Worm (Caenorhabditis elegans) whole organism, mixed stage, embryonic: ENCODE measurements around the gene F53G2.3.

Source experiments
- blmp-1 ChIP-seq: fragments of 150-350 bp; optimal IDR thresholded peaks from 2 replicates; lab custom pipeline; 2014; ENCODE audit warnings: missing biosample characterization, missing genetic modification characterization
- ceh-43 ChIP-seq: fragments of 200-800 bp; sonication (Bioruptor generic); optimal IDR thresholded peaks from 2 replicates; lab custom pipeline; 2018; ENCODE audit warnings: mild to moderate bottlenecking, missing genetic modification characterization, moderate library complexity, missing compliant biosample characterization
- elt-3 ChIP-seq: fragments of 150-350 bp; optimal IDR thresholded peaks from 2 replicates; lab custom pipeline; 2014; ENCODE audit warnings: missing biosample characterization, missing genetic modification characterization
- lin-32 ChIP-seq: fragments of 200-800 bp; sonication (Bioruptor generic); optimal IDR thresholded peaks from 2 replicates; lab custom pipeline; 2018; ENCODE audit warnings: mild to moderate bottlenecking, missing genetic modification characterization, missing compliant biosample characterization
- nhr-237 ChIP-seq: fragments of 150-350 bp; optimal IDR thresholded peaks from 2 replicates; lab custom pipeline; 2014; ENCODE audit warnings: missing biosample characterization, missing genetic modification characterization
- nhr-76 ChIP-seq: sonication (generic microtip); optimal IDR thresholded peaks from 2 replicates; lab custom pipeline; 2017; ENCODE audit warnings: missing biosample characterization, missing genetic modification characterization
- snpc-4 ChIP-seq: fragments of 150-350 bp; optimal IDR thresholded peaks from 2 replicates; lab custom pipeline; 2014; ENCODE audit warnings: missing biosample characterization, missing genetic modification characterization
- tbx-8 ChIP-seq: fragments of 200-800 bp; sonication (Bioruptor generic); optimal IDR thresholded peaks from 2 replicates; lab custom pipeline; 2018; ENCODE audit warnings: mild to moderate bottlenecking, missing genetic modification characterization, moderate library complexity, missing compliant biosample characterization
- unc-39 ChIP-seq: fragments of 150-350 bp; optimal IDR thresholded peaks from 2 replicates; lab custom pipeline; 2014; ENCODE audit warnings: missing biosample characterization, missing genetic modification characterization
- ztf-11 ChIP-seq: fragments of 150-350 bp; optimal IDR thresholded peaks from 2 replicates; lab custom pipeline; 2014; ENCODE audit warnings: missing biosample characterization, missing genetic modification characterization

DNA sequence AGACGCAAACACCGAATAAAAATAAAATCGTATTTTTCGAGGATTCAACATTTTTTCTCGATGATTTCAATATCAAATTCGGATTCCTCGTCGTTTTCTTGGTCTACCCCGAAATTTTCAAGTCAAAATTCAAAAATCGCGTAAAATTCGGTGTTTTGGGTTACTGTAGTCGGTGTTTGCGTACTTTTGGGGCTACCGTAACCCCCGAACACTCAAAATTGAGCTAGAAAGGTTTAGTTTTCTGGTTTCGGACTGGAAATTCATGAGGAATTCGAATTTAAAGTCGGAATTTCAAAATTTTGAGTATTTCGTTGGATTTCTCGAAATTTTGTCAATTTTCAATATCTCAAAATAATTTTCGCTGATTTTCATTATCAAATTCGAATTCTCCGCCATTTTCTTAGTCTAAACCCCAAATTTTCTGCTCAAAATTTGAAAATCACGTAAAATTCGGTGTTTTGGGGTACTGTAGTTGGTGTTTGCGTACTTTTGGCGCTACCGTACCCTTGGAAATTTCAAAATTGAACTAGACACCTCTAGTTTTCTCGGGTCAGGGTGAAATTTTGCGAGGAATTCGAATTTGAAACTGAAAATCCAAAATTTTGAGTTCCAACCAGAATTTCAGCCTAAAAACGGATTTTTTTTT, 24.1 kb upstream of the F53G2.3 start:
- TF ChIP-seq elt-3 (no peak), snpc-4 (tag; lab: Kevin White, UChicago) (no peak), ceh-43 (no peak), ztf-11 (tag; lab: Kevin White, UChicago) (no peak), blmp-1 (no peak), nhr-237 (no peak), unc-39 (tag; lab: Kevin White, UChicago) (no peak), tbx-8 (no peak), nhr-76 (no peak), lin-32 (GFP tag; lab: Kevin White, UChicago) (no peak)
